In genomic region chr2L:1579254-1579653, dm6 we compare ENCODE assay signal across 1 fruit fly cellular context.
TF ChIP-seq lines count a peak whose summit lies in the region.

No protein-coding gene starts in this region.

TF ChIP-seq in whole organism, embryonic, 481 proteins besides CTCF, POLR2A, EP300 and RAD21 (continued from another document and continues in another):
- TF ChIP-seq Fer1 (GFP tag; optimal IDR thresholded peaks at IDR 0.05; lab: Kevin White, UChicago) = peak; percentile 81
- TF ChIP-seq CG10274 (GFP tag; optimal IDR thresholded peaks at IDR 0.05; lab: Kevin White, UChicago) = peak; percentile 20
- TF ChIP-seq nau (GFP tag; optimal IDR thresholded peaks at IDR 0.05; lab: Kevin White, UChicago) = peak; percentile 55
- peak; percentile 49 for TF ChIP-seq CG4424 (GFP tag; optimal IDR thresholded peaks at IDR 0.05; lab: Kevin White, UChicago)
- TF ChIP-seq prd (optimal IDR thresholded peaks at IDR 0.05; lab: Kevin White, UChicago) = no peak
- peak; percentile 80 for TF ChIP-seq prd (GFP tag; IDR thresholded peaks at IDR 0.05; lab: Robert Waterston, UW)
- TF ChIP-seq ase (GFP tag; IDR thresholded peaks at IDR 0.05; lab: Robert Waterston, UW) = peak; percentile 63; the same call in 2 of the 3 replicates
- no peak for TF ChIP-seq CG42726 (GFP tag; IDR thresholded peaks at IDR 0.05; lab: Robert Waterston, UW; ENCODE audit: partially characterized antibody)
- peak; percentile 82 for TF ChIP-seq CG12071 (GFP tag; optimal IDR thresholded peaks at IDR 0.05; lab: Kevin White, UChicago)
- TF ChIP-seq CG4282 (GFP tag; optimal IDR thresholded peaks at IDR 0.05; lab: Kevin White, UChicago) = no peak
- TF ChIP-seq nmo (GFP tag; optimal IDR thresholded peaks at IDR 0.05; lab: Kevin White, UChicago) = peak; percentile 63
- peak; percentile 72; the same call in 2 of the 3 replicates for TF ChIP-seq tgo (GFP tag; IDR thresholded peaks at IDR 0.05; lab: Robert Waterston, UW)
- peak; percentile 66 for TF ChIP-seq CG17385 (GFP tag; optimal IDR thresholded peaks at IDR 0.05; lab: Kevin White, UChicago)
- peak; percentile 71 for TF ChIP-seq CG12219 (GFP tag; optimal IDR thresholded peaks at IDR 0.05; lab: Kevin White, UChicago)
- TF ChIP-seq CkIIα-i1 (GFP tag; IDR thresholded peaks at IDR 0.05; lab: Robert Waterston, UW) = no peak
- TF ChIP-seq CG8765 (GFP tag; IDR thresholded peaks at IDR 0.05; lab: Robert Waterston, UW) = no peak
- TF ChIP-seq CG1603 (tag; optimal IDR thresholded peaks at IDR 0.05; lab: Kevin White, UChicago) = peak; percentile 74
- no peak for TF ChIP-seq kay (GFP tag; optimal IDR thresholded peaks at IDR 0.05; lab: Kevin White, UChicago)
- TF ChIP-seq CG11560 (tag; IDR thresholded peaks at IDR 0.05; lab: Robert Waterston, UW) = peak; percentile 44; the same call in 1 of the 3 replicates
- TF ChIP-seq row (GFP tag; IDR thresholded peaks at IDR 0.05; lab: Robert Waterston, UW) = peak; percentile 77
- peak; percentile 60; the same call in 1 of the 2 replicates for TF ChIP-seq klu (GFP tag; IDR thresholded peaks at IDR 0.05; lab: Robert Waterston, UW)
- no peak for TF ChIP-seq CG1529 (GFP tag; optimal IDR thresholded peaks at IDR 0.05; lab: Kevin White, UChicago)
- no peak for TF ChIP-seq NC2α (GFP tag; optimal IDR thresholded peaks at IDR 0.05; lab: Kevin White, UChicago)
- TF ChIP-seq CG15479 (GFP tag; optimal IDR thresholded peaks at IDR 0.05; lab: Kevin White, UChicago) = no peak
- peak; percentile 55 for TF ChIP-seq CG9609 (GFP tag; optimal IDR thresholded peaks at IDR 0.05; lab: Kevin White, UChicago)
- no peak for TF ChIP-seq CG7357 (GFP tag; IDR thresholded peaks at IDR 0.05; lab: Robert Waterston, UW)
- TF ChIP-seq cas (GFP tag; IDR thresholded peaks at IDR 0.05; lab: Robert Waterston, UW) = peak; percentile 61; the same call in 1 of the 2 replicates
- TF ChIP-seq Lpt (GFP tag; optimal IDR thresholded peaks at IDR 0.05; lab: Kevin White, UChicago) = no peak
- peak; percentile 59 for TF ChIP-seq CG6854 (GFP tag; optimal IDR thresholded peaks at IDR 0.05; lab: Kevin White, UChicago)
- no peak for TF ChIP-seq CG10462 (GFP tag; optimal IDR thresholded peaks at IDR 0.05; lab: Kevin White, UChicago)
- TF ChIP-seq da (GFP tag; optimal IDR thresholded peaks at IDR 0.05; lab: Kevin White, UChicago) = no peak
- TF ChIP-seq gsb-n (tag; optimal IDR thresholded peaks at IDR 0.05; lab: Kevin White, UChicago) = no peak
- peak; percentile 37 for TF ChIP-seq CG6654 (GFP tag; optimal IDR thresholded peaks at IDR 0.05; lab: Kevin White, UChicago)
- peak; percentile 54 for TF ChIP-seq D19A (tag; optimal IDR thresholded peaks at IDR 0.05; lab: Kevin White, UChicago)
- no peak for TF ChIP-seq Spps (tag; optimal IDR thresholded peaks at IDR 0.05; lab: Kevin White, UChicago)
- TF ChIP-seq ftz-f1 (GFP tag; optimal IDR thresholded peaks at IDR 0.05; lab: Kevin White, UChicago) = no peak
- peak; percentile 66 for TF ChIP-seq ind (GFP tag; optimal IDR thresholded peaks at IDR 0.05; lab: Kevin White, UChicago)
- no peak for TF ChIP-seq wor (GFP tag; IDR thresholded peaks at IDR 0.05; lab: Robert Waterston, UW)
- TF ChIP-seq eyg (GFP tag; optimal IDR thresholded peaks at IDR 0.05; lab: Kevin White, UChicago) = peak; percentile 70
- peak; percentile 77; the same call in 1 of the 2 replicates for TF ChIP-seq CG11696 (GFP tag; IDR thresholded peaks at IDR 0.05; lab: Robert Waterston, UW)
- TF ChIP-seq sisA (GFP tag; IDR thresholded peaks at IDR 0.05; lab: Robert Waterston, UW) = peak; percentile 47
- TF ChIP-seq sens (GFP tag; lab: Kevin White, UChicago) = peak; percentile 88
- 0 out of 3 replicates have a peak, but pooled peaks have one; percentile 22 for TF ChIP-seq CG3726 (GFP tag; IDR thresholded peaks at IDR 0.05; lab: Robert Waterston, UW)
- no peak for TF ChIP-seq CG7745 (tag; optimal IDR thresholded peaks at IDR 0.05; lab: Kevin White, UChicago)
- TF ChIP-seq run (tag; optimal IDR thresholded peaks at IDR 0.05; lab: Kevin White, UChicago) = peak; percentile 32
- TF ChIP-seq sc (optimal IDR thresholded peaks at IDR 0.05; lab: Kevin White, UChicago) = no peak
- TF ChIP-seq sc (GFP tag; optimal IDR thresholded peaks at IDR 0.05; lab: Kevin White, UChicago) = no peak
- TF ChIP-seq Sox102F (GFP tag; optimal IDR thresholded peaks at IDR 0.05; lab: Kevin White, UChicago) = peak; percentile 59
- peak; percentile 25 for TF ChIP-seq ab (GFP tag; optimal IDR thresholded peaks at IDR 0.05; lab: Kevin White, UChicago)
- peak; percentile 51 for TF ChIP-seq E2f2 (GFP tag; IDR thresholded peaks at IDR 0.05; lab: Robert Waterston, UW)
- peak; percentile 63 for TF ChIP-seq Side (GFP tag; optimal IDR thresholded peaks at IDR 0.05; lab: Kevin White, UChicago)
- peak; percentile 52; the same call in 1 of the 2 replicates for TF ChIP-seq CG11085 (GFP tag; IDR thresholded peaks at IDR 0.05; lab: Robert Waterston, UW)
- TF ChIP-seq p53 (GFP tag; optimal IDR thresholded peaks at IDR 0.05; lab: Kevin White, UChicago) = peak; percentile 21
- TF ChIP-seq CG1792 (GFP tag; optimal IDR thresholded peaks at IDR 0.05; lab: Kevin White, UChicago) = peak; percentile 20
- TF ChIP-seq CG13775 (GFP tag; optimal IDR thresholded peaks at IDR 0.05; lab: Kevin White, UChicago) = peak; percentile 27
- TF ChIP-seq CG31388 (GFP tag; optimal IDR thresholded peaks at IDR 0.05; lab: Kevin White, UChicago) = no peak
- TF ChIP-seq Camta (GFP tag; optimal IDR thresholded peaks at IDR 0.05; lab: Kevin White, UChicago) = peak; percentile 48
- TF ChIP-seq Usf (GFP tag; optimal IDR thresholded peaks at IDR 0.05; lab: Kevin White, UChicago) = no peak
- TF ChIP-seq CG8359 (GFP tag; optimal IDR thresholded peaks at IDR 0.05; lab: Kevin White, UChicago; ENCODE audit: borderline replicate concordance) = no peak
- TF ChIP-seq CG2712 (tag; optimal IDR thresholded peaks at IDR 0.05; lab: Kevin White, UChicago) = no peak
- no peak for TF ChIP-seq CG1602 (GFP tag; optimal IDR thresholded peaks at IDR 0.05; lab: Kevin White, UChicago)
- 0 out of 2 replicates have a peak, but pooled peaks have one; percentile 18 for TF ChIP-seq Adf1 (GFP tag; IDR thresholded peaks at IDR 0.05; lab: Robert Waterston, UW)
- peak; percentile 81 for TF ChIP-seq Fer3 (tag; optimal IDR thresholded peaks at IDR 0.05; lab: Kevin White, UChicago)
- peak; percentile 18 for TF ChIP-seq kah (GFP tag; optimal IDR thresholded peaks at IDR 0.05; lab: Kevin White, UChicago)
- peak; percentile 72 for TF ChIP-seq Hmr (GFP tag; optimal IDR thresholded peaks at IDR 0.05; lab: Kevin White, UChicago)
- TF ChIP-seq lmd (GFP tag; IDR thresholded peaks at IDR 0.05; lab: Robert Waterston, UW) = peak; percentile 73
- TF ChIP-seq CG10959 (GFP tag; IDR thresholded peaks at IDR 0.05; lab: Robert Waterston, UW) = peak; percentile 32; the same call in 1 of the 2 replicates
- TF ChIP-seq unpg (GFP tag; optimal IDR thresholded peaks at IDR 0.05; lab: Kevin White, UChicago) = peak; percentile 78
- TF ChIP-seq Meics (GFP tag; optimal IDR thresholded peaks at IDR 0.05; lab: Kevin White, UChicago) = peak; percentile 81
- TF ChIP-seq sim (GFP tag; IDR thresholded peaks at IDR 0.05; lab: Robert Waterston, UW) = peak; percentile 36; the same call in 1 of the 2 replicates
- TF ChIP-seq tup (GFP tag; optimal IDR thresholded peaks at IDR 0.05; lab: Kevin White, UChicago) = no peak
- no peak for TF ChIP-seq Opbp (GFP tag; IDR thresholded peaks at IDR 0.05; lab: Robert Waterston, UW; ENCODE audit: partially characterized antibody)
- TF ChIP-seq en (GFP tag; optimal IDR thresholded peaks at IDR 0.05; lab: Kevin White, UChicago) = peak; percentile 36
- TF ChIP-seq toy (GFP tag; IDR thresholded peaks at IDR 0.05; lab: Robert Waterston, UW) = 0 out of 2 replicates have a peak, but pooled peaks have one; percentile 34
- no peak for TF ChIP-seq Lhr (GFP tag; optimal IDR thresholded peaks at IDR 0.05; lab: Kevin White, UChicago)
- no peak for TF ChIP-seq cato (GFP tag; optimal IDR thresholded peaks at IDR 0.05; lab: Kevin White, UChicago; ENCODE audit: borderline replicate concordance)
- no peak for TF ChIP-seq nom (GFP tag; optimal IDR thresholded peaks at IDR 0.05; lab: Kevin White, UChicago)
- peak; percentile 69 for TF ChIP-seq NfI (GFP tag; optimal IDR thresholded peaks at IDR 0.05; lab: Kevin White, UChicago)
- TF ChIP-seq CG4707 (GFP tag; optimal IDR thresholded peaks at IDR 0.05; lab: Kevin White, UChicago) = no peak
- no peak for TF ChIP-seq bbx (GFP tag; IDR thresholded peaks at IDR 0.05; lab: Robert Waterston, UW; ENCODE audit: partially characterized antibody)
- TF ChIP-seq ham (GFP tag; IDR thresholded peaks at IDR 0.05; lab: Robert Waterston, UW) = 0 out of 2 replicates have a peak, but pooled peaks have one; percentile 7
- TF ChIP-seq Bteb2 (GFP tag; optimal IDR thresholded peaks at IDR 0.05; lab: Kevin White, UChicago) = peak; percentile 51
- TF ChIP-seq ash1 (GFP tag; optimal IDR thresholded peaks at IDR 0.05; lab: Kevin White, UChicago) = no peak
- TF ChIP-seq B-H1 (GFP tag; IDR thresholded peaks at IDR 0.05; lab: Robert Waterston, UW) = peak; percentile 69
- peak; percentile 86 for TF ChIP-seq NFAT (GFP tag; IDR thresholded peaks at IDR 0.05; lab: Robert Waterston, UW)
- peak; percentile 39 for TF ChIP-seq CG18476 (GFP tag; optimal IDR thresholded peaks at IDR 0.05; lab: Kevin White, UChicago)
- TF ChIP-seq onecut (GFP tag; IDR thresholded peaks at IDR 0.05; lab: Robert Waterston, UW) = peak; percentile 65
- peak; percentile 75 for TF ChIP-seq ranshi (GFP tag; IDR thresholded peaks at IDR 0.05; lab: Robert Waterston, UW)
- no peak for TF ChIP-seq CG4360 (GFP tag; IDR thresholded peaks at IDR 0.05; lab: Robert Waterston, UW)
- peak; percentile 61 for TF ChIP-seq mirr (GFP tag; optimal IDR thresholded peaks at IDR 0.05; lab: Kevin White, UChicago)
- TF ChIP-seq psq (GFP tag; optimal IDR thresholded peaks at IDR 0.05; lab: Kevin White, UChicago) = no peak
- no peak for TF ChIP-seq YL-1 (GFP tag; optimal IDR thresholded peaks at IDR 0.05; lab: Kevin White, UChicago)
- TF ChIP-seq Doc3 (GFP tag; IDR thresholded peaks at IDR 0.05; lab: Robert Waterston, UW; ENCODE audit: partially characterized antibody) = no peak
- no peak for TF ChIP-seq Elba2 (GFP tag; optimal IDR thresholded peaks at IDR 0.05; lab: Kevin White, UChicago)
- no peak for TF ChIP-seq pfk (GFP tag; optimal IDR thresholded peaks at IDR 0.05; lab: Kevin White, UChicago)
- TF ChIP-seq Asciz (GFP tag; optimal IDR thresholded peaks at IDR 0.05; lab: Kevin White, UChicago) = peak; percentile 49
- no peak for TF ChIP-seq CG17829 (tag; optimal IDR thresholded peaks at IDR 0.05; lab: Kevin White, UChicago)
- TF ChIP-seq Xrp1 (GFP tag; IDR thresholded peaks at IDR 0.05; lab: Robert Waterston, UW) = peak; percentile 77
- peak; percentile 55 for TF ChIP-seq ems (GFP tag; optimal IDR thresholded peaks at IDR 0.05; lab: Kevin White, UChicago)
- TF ChIP-seq CG10565 (GFP tag; optimal IDR thresholded peaks at IDR 0.05; lab: Kevin White, UChicago) = no peak
- TF ChIP-seq CG4730 (GFP tag; IDR thresholded peaks at IDR 0.05; lab: Robert Waterston, UW) = peak; percentile 66
- peak; percentile 64 for TF ChIP-seq tin (GFP tag; optimal IDR thresholded peaks at IDR 0.05; lab: Kevin White, UChicago)
- TF ChIP-seq CG12236 (GFP tag; optimal IDR thresholded peaks at IDR 0.05; lab: Kevin White, UChicago) = no peak
- TF ChIP-seq MBD-R2 (GFP tag; IDR thresholded peaks at IDR 0.05; lab: Robert Waterston, UW) = peak; percentile 68; the same call in 1 of the 2 replicates
- TF ChIP-seq vfl (GFP tag; optimal IDR thresholded peaks at IDR 0.05; lab: Kevin White, UChicago) = peak; percentile 43
- no peak for TF ChIP-seq CG2875 (GFP tag; optimal IDR thresholded peaks at IDR 0.05; lab: Kevin White, UChicago)
- TF ChIP-seq Oli (tag; optimal IDR thresholded peaks at IDR 0.05; lab: Kevin White, UChicago) = peak; percentile 68
- TF ChIP-seq pho (GFP tag; optimal IDR thresholded peaks at IDR 0.05; lab: Kevin White, UChicago) = peak; percentile 64
- TF ChIP-seq CG5245 (GFP tag; optimal IDR thresholded peaks at IDR 0.05; lab: Kevin White, UChicago) = peak; percentile 50
- TF ChIP-seq CrebB (tag; optimal IDR thresholded peaks at IDR 0.05; lab: Kevin White, UChicago) = peak; percentile 55
- TF ChIP-seq dpn (GFP tag; optimal IDR thresholded peaks at IDR 0.05; lab: Kevin White, UChicago) = peak; percentile 72 to 75
- TF ChIP-seq salm (tag; optimal IDR thresholded peaks at IDR 0.05; lab: Kevin White, UChicago) = peak; percentile 7
- peak; percentile 7 for TF ChIP-seq Mad (GFP tag; optimal IDR thresholded peaks at IDR 0.05; lab: Kevin White, UChicago)
- TF ChIP-seq Sry-β (GFP tag; optimal IDR thresholded peaks at IDR 0.05; lab: Kevin White, UChicago) = no peak
- TF ChIP-seq dmrt99B (tag; optimal IDR thresholded peaks at IDR 0.05; lab: Kevin White, UChicago) = peak; percentile 76
- peak; percentile 23 for TF ChIP-seq CG3163 (GFP tag; optimal IDR thresholded peaks at IDR 0.05; lab: Kevin White, UChicago)
- TF ChIP-seq otp (GFP tag; IDR thresholded peaks at IDR 0.05; lab: Robert Waterston, UW) = 0 out of 3 replicates have a peak, but pooled peaks have one; percentile 42
- TF ChIP-seq ssp (GFP tag; IDR thresholded peaks at IDR 0.05; lab: Robert Waterston, UW) = peak; percentile 59
- TF ChIP-seq D19B (GFP tag; optimal IDR thresholded peaks at IDR 0.05; lab: Kevin White, UChicago) = peak; percentile 40
- no peak for TF ChIP-seq CG9876 (GFP tag; optimal IDR thresholded peaks at IDR 0.05; lab: Kevin White, UChicago)
- peak; percentile 25 for TF ChIP-seq CG6683 (GFP tag; optimal IDR thresholded peaks at IDR 0.05; lab: Kevin White, UChicago)
- TF ChIP-seq CG18011 (GFP tag; optimal IDR thresholded peaks at IDR 0.05; lab: Kevin White, UChicago) = peak; percentile 41
- no peak for TF ChIP-seq CG6791 (GFP tag; IDR thresholded peaks at IDR 0.05; lab: Robert Waterston, UW; ENCODE audit: partially characterized antibody)
- TF ChIP-seq Sry-δ (GFP tag; optimal IDR thresholded peaks at IDR 0.05; lab: Kevin White, UChicago) = peak; percentile 29
- TF ChIP-seq rib (GFP tag; IDR thresholded peaks at IDR 0.05; lab: Robert Waterston, UW) = peak; percentile 76
- TF ChIP-seq Mes4 (GFP tag; optimal IDR thresholded peaks at IDR 0.05; lab: Kevin White, UChicago) = no peak
- peak; percentile 49 for TF ChIP-seq disco-r (GFP tag; optimal IDR thresholded peaks at IDR 0.05; lab: Kevin White, UChicago)
- no peak for TF ChIP-seq pros (GFP tag; optimal IDR thresholded peaks at IDR 0.05; lab: Kevin White, UChicago)
- peak; percentile 60 for TF ChIP-seq slou (GFP tag; optimal IDR thresholded peaks at IDR 0.05; lab: Kevin White, UChicago)
- TF ChIP-seq ATbp (GFP tag; optimal IDR thresholded peaks at IDR 0.05; lab: Kevin White, UChicago) = peak; percentile 32
- TF ChIP-seq yki (optimal IDR thresholded peaks at IDR 0.05; lab: Kevin White, UChicago) = no peak
